Worm (Caenorhabditis elegans) whole organism, L2 larva: ENCODE results near the gene T16H12.9.

ENCODE experiments used
- elt-3 ChIP-seq: sonication (generic microtip); optimal IDR thresholded peaks from 2 replicates; lab custom pipeline; 2017; ENCODE audit warnings: missing biosample characterization, missing genetic modification characterization
- lin-39 ChIP-seq: fragments of 150-350 bp; optimal IDR thresholded peaks from 2 replicates; lab custom pipeline; 2014; ENCODE audit warnings: missing biosample characterization, missing genetic modification reagents, missing genetic modification characterization
- nhr-11 ChIP-seq: fragments of 150-350 bp; optimal IDR thresholded peaks from 2 replicates; lab custom pipeline; 2014; ENCODE audit warnings: missing biosample characterization, missing genetic modification characterization

- TF ChIP-seq elt-3 (tag; lab: Kevin White, UChicago) (no peak), nhr-11 (tag; lab: Kevin White, UChicago) (no peak), lin-39 (tag; lab: Kevin White, UChicago) (no peak)
Measured at ce11 chrIII:10154993-10155392, 45.9 kb downstream of the T16H12.9 start.
